Fruit fly (Drosophila melanogaster): ENCODE data around the gene Nup35.

Nup35 gene

dm6 chrX:18646855-18647699 lies 905 bp upstream of the Nup35 start, which contains the start of gene Rip11 (continued):
- no peak for TF ChIP-seq CG7357 (GFP tag; IDR thresholded peaks at IDR 0.05)
- TF ChIP-seq CG18764 (GFP tag; optimal IDR thresholded peaks at IDR 0.05) = no peak
- peak; percentile 16 for TF ChIP-seq CG34376 (GFP tag; optimal IDR thresholded peaks at IDR 0.05)
- peak; percentile 8 for TF ChIP-seq CG3163 (GFP tag; optimal IDR thresholded peaks at IDR 0.05)
- TF ChIP-seq Chrac-16 (GFP tag; optimal IDR thresholded peaks at IDR 0.05) = no peak
- peak in 1 of 2 experiments; percentile 3 for TF ChIP-seq chif (GFP tag; optimal IDR thresholded peaks at IDR 0.05)
- TF ChIP-seq Deaf1 (tag; optimal IDR thresholded peaks at IDR 0.05) = no peak
- TF ChIP-seq CG9797 (GFP tag; optimal IDR thresholded peaks at IDR 0.05) = peak; percentile 41
- TF ChIP-seq Mad (GFP tag; optimal IDR thresholded peaks at IDR 0.05) = no peak
- TF ChIP-seq Ptx1 (GFP tag; IDR thresholded peaks at IDR 0.05) = no peak
- no peak for TF ChIP-seq Bdp1 (GFP tag; optimal IDR thresholded peaks at IDR 0.05)
- no peak for TF ChIP-seq ac (GFP tag; optimal IDR thresholded peaks at IDR 0.05)
- TF ChIP-seq CG5953 (GFP tag; IDR thresholded peaks at IDR 0.05) = no peak
- 0 out of 2 replicates have a peak, but pooled peaks have one; percentile 16 for TF ChIP-seq ato (GFP tag; IDR thresholded peaks at IDR 0.05; ENCODE audit: partially characterized antibody)
- no peak for TF ChIP-seq Dip2 (GFP tag; IDR thresholded peaks at IDR 0.05)
- TF ChIP-seq odd (GFP tag; optimal IDR thresholded peaks at IDR 0.05) = peak; percentile 4
- peak; percentile 48 for TF ChIP-seq onecut (GFP tag; IDR thresholded peaks at IDR 0.05)
- peak; percentile 16 for TF ChIP-seq HmgZ (tag; optimal IDR thresholded peaks at IDR 0.05)
- no peak for TF ChIP-seq zf30C (GFP tag; optimal IDR thresholded peaks at IDR 0.05)
- TF ChIP-seq da (GFP tag; optimal IDR thresholded peaks at IDR 0.05) = no peak
- TF ChIP-seq CG14014 (GFP tag; IDR thresholded peaks at IDR 0.05) = peak; percentile 62
- TF ChIP-seq jing (GFP tag; optimal IDR thresholded peaks at IDR 0.05) = no peak
- TF ChIP-seq CG11398 (GFP tag; optimal IDR thresholded peaks at IDR 0.05) = no peak
- TF ChIP-seq fu2 (GFP tag; optimal IDR thresholded peaks at IDR 0.05) = no peak
- peak; percentile 47 for TF ChIP-seq CG17359 (tag; optimal IDR thresholded peaks at IDR 0.05)
- TF ChIP-seq Camta (GFP tag; optimal IDR thresholded peaks at IDR 0.05) = no peak
- no peak for TF ChIP-seq Sin3A (optimal IDR thresholded peaks at IDR 0.05)
- TF ChIP-seq Vsx1 (GFP tag; optimal IDR thresholded peaks at IDR 0.05) = no peak
- TF ChIP-seq lov (optimal IDR thresholded peaks at IDR 0.05) = no peak
- no peak for TF ChIP-seq lov (GFP tag; IDR thresholded peaks at IDR 0.05)
- TF ChIP-seq NFAT (GFP tag; IDR thresholded peaks at IDR 0.05) = peak; percentile 65
- no peak; the same call in 2 of the 3 replicates for TF ChIP-seq CG6175 (GFP tag; IDR thresholded peaks at IDR 0.05)
- TF ChIP-seq Dll (GFP tag; IDR thresholded peaks at IDR 0.05; ENCODE audit: partially characterized antibody) = no peak
- no peak for TF ChIP-seq fd102C (GFP tag; optimal IDR thresholded peaks at IDR 0.05)
- peak; percentile 26 for TF ChIP-seq CG10267 (tag; optimal IDR thresholded peaks at IDR 0.05)
- TF ChIP-seq CG12744 (GFP tag; optimal IDR thresholded peaks at IDR 0.05) = no peak
- TF ChIP-seq Kr (GFP tag; optimal IDR thresholded peaks at IDR 0.05) = no peak
- peak; percentile 10 for TF ChIP-seq YL-1 (GFP tag; optimal IDR thresholded peaks at IDR 0.05)
- TF ChIP-seq CG10959 (GFP tag; IDR thresholded peaks at IDR 0.05) = no peak
- 0 out of 2 replicates have a peak, but pooled peaks have one; percentile 11 for TF ChIP-seq CG32767 (GFP tag; IDR thresholded peaks at IDR 0.05)
- peak; percentile 41 for TF ChIP-seq jumu (GFP tag; optimal IDR thresholded peaks at IDR 0.05)
- TF ChIP-seq CG3407 (GFP tag; optimal IDR thresholded peaks at IDR 0.05) = no peak
- no peak for TF ChIP-seq insv (GFP tag; optimal IDR thresholded peaks at IDR 0.05)
- TF ChIP-seq ranshi (GFP tag; IDR thresholded peaks at IDR 0.05) = no peak
- peak; percentile 0 for TF ChIP-seq pho (GFP tag; optimal IDR thresholded peaks at IDR 0.05)
- peak; percentile 43; the same call in 1 of the 3 replicates for TF ChIP-seq otp (GFP tag; IDR thresholded peaks at IDR 0.05)
- no peak for TF ChIP-seq z (GFP tag; IDR thresholded peaks at IDR 0.05)
- TF ChIP-seq CHES-1-like (GFP tag; optimal IDR thresholded peaks at IDR 0.05) = peak; percentile 50
- no peak for TF ChIP-seq h (optimal IDR thresholded peaks at IDR 0.05)
- no peak for TF ChIP-seq CG9437 (GFP tag; optimal IDR thresholded peaks at IDR 0.05)
- TF ChIP-seq CG33557 (GFP tag; optimal IDR thresholded peaks at IDR 0.05) = no peak

Measured in whole organism, embryonic.